Worm (Caenorhabditis elegans) whole organism, L1 larva: ENCODE measurements around the gene T19D12.4.

Experiments used
- C16A3.4 ChIP-seq: fragments of 150-350 bp; optimal IDR thresholded peaks from 2 replicates; lab custom pipeline; 2014; ENCODE audit warnings: missing biosample characterization, missing genetic modification characterization
- C34B4.2 ChIP-seq: sonication (generic microtip); optimal IDR thresholded peaks from 2 replicates; lab custom pipeline; 2017; ENCODE audit warnings: mild to moderate bottlenecking, missing genetic modification characterization, missing compliant biosample characterization
- F16B12.6 ChIP-seq: fragments of 150-350 bp; optimal IDR thresholded peaks from 2 replicates; lab custom pipeline; 2014; ENCODE audit warnings: missing biosample characterization, missing genetic modification characterization
- Y116A8C.19 ChIP-seq: sonication (generic microtip); optimal IDR thresholded peaks from 2 replicates; lab custom pipeline; 2016; ENCODE audit warnings: missing compliant biosample characterization, missing genetic modification characterization, borderline replicate concordance
- aha-1 ChIP-seq: fragments of 150-350 bp; optimal IDR thresholded peaks from 2 replicates; lab custom pipeline; 2014; ENCODE audit warnings: missing biosample characterization, missing genetic modification characterization
- alr-1 ChIP-seq: fragments of 200-800 bp; sonication (Bioruptor generic); optimal IDR thresholded peaks from 2 replicates; lab custom pipeline; 2018; ENCODE audit warnings: borderline replicate concordance, mild to moderate bottlenecking, missing genetic modification characterization, missing compliant biosample characterization
- ama-1 ChIP-seq: fragments of 150-350 bp; optimal IDR thresholded peaks from 2 replicates; lab custom pipeline; 2014
- blmp-1 ChIP-seq: fragments of 150-350 bp; optimal IDR thresholded peaks from 2 replicates; lab custom pipeline; 2014; ENCODE audit warnings: missing biosample characterization, missing genetic modification characterization
- ceh-8 ChIP-seq: fragments of 200-800 bp; sonication (Bioruptor generic); optimal IDR thresholded peaks from 2 replicates; lab custom pipeline; 2018; ENCODE audit warnings: mild to moderate bottlenecking, missing genetic modification characterization, moderate library complexity, missing compliant biosample characterization
- ceh-82 ChIP-seq, 3 experiments: fragments of 150-350 bp in 1 of 3; sonication (generic microtip) in 2 of 3; optimal IDR thresholded peaks; 2 replicates each; lab custom pipeline; 2014 to 2017; ENCODE audit warnings: missing biosample characterization in 3 of 3, missing genetic modification characterization in 3 of 3
- dpl-1 ChIP-seq, 3 experiments: fragments of 150-350 bp in 2 of 3; sonication (generic microtip) in 1 of 3; optimal IDR thresholded peaks; 2 replicates each; lab custom pipeline; 2014 to 2017; ENCODE audit warnings: missing biosample characterization in 3 of 3, missing genetic modification characterization in 3 of 3, missing genetic modification reagents in 3 of 3
- efl-1 ChIP-seq, 4 experiments: fragments of 150-350 bp; optimal IDR thresholded peaks in 3 of 4; peaks in 1 of 4; 1 replicate in 1 of 4; 2 replicates in 3 of 4; lab custom pipeline; 2014; ENCODE audit warnings: missing biosample characterization in 2 of 4, missing genetic modification characterization in 2 of 4, missing genetic modification reagents in 2 of 4
- egl-13 ChIP-seq: sonication (generic microtip); optimal IDR thresholded peaks from 2 replicates; lab custom pipeline; 2016; ENCODE audit warnings: missing genotype, missing genetic modification reagents, missing genetic modification characterization, missing compliant biosample characterization
- fkh-10 ChIP-seq: sonication (generic microtip); optimal IDR thresholded peaks from 2 replicates; lab custom pipeline; 2017; ENCODE audit warnings: missing biosample characterization, missing genetic modification reagents, missing genetic modification characterization
- fos-1 ChIP-seq: fragments of 150-350 bp; optimal IDR thresholded peaks from 2 replicates; lab custom pipeline; 2014; ENCODE audit warnings: missing biosample characterization, missing genetic modification characterization
- grh-1 ChIP-seq: fragments of 200-800 bp; sonication (Bioruptor generic); IDR thresholded peaks from 2 replicates; pipeline ENCODE4 v1.3.6; 2022; ENCODE audit warnings: missing genetic modification reagents, missing genetic modification characterization, missing compliant biosample characterization
- hlh-17 ChIP-seq: fragments of 200-800 bp; sonication (Bioruptor generic); optimal IDR thresholded peaks from 2 replicates; lab custom pipeline; 2018; ENCODE audit warnings: missing genetic modification characterization, mild to moderate bottlenecking, missing compliant biosample characterization, moderate library complexity, borderline replicate concordance
- irx-1 ChIP-seq: sonication (generic microtip); optimal IDR thresholded peaks from 2 replicates; lab custom pipeline; 2016; ENCODE audit warnings: missing genetic modification characterization, missing compliant biosample characterization
- isw-1 ChIP-seq: fragments of 200-800 bp; sonication (Bioruptor generic); IDR thresholded peaks from 2 replicates; pipeline ENCODE4 v1.3.6; 2022; ENCODE audit warnings: missing genetic modification characterization, missing compliant biosample characterization
- jun-1 ChIP-seq: fragments of 150-350 bp; optimal IDR thresholded peaks from 2 replicates; lab custom pipeline; 2014; ENCODE audit warnings: missing biosample characterization, missing genetic modification reagents, missing genetic modification characterization
- lin-13 ChIP-seq: fragments of 150-350 bp; optimal IDR thresholded peaks from 2 replicates; lab custom pipeline; 2014; ENCODE audit warnings: missing biosample characterization, missing genetic modification reagents, missing genetic modification characterization
- lin-14 ChIP-seq: fragments of 200-800 bp; sonication (Bioruptor generic); optimal IDR thresholded peaks from 2 replicates; lab custom pipeline; 2018; ENCODE audit warnings: mild to moderate bottlenecking, missing genetic modification characterization, moderate library complexity, missing compliant biosample characterization
- lin-35 ChIP-seq, 2 experiments: fragments of 150-350 bp; optimal IDR thresholded peaks; 2 replicates each; lab custom pipeline; 2014; ENCODE audit warnings: missing biosample characterization in 2 of 2, missing genetic modification characterization in 2 of 2, missing genetic modification reagents in 2 of 2
- mab-9 ChIP-seq: fragments of 200-800 bp; sonication (Bioruptor generic); IDR thresholded peaks from 2 replicates; pipeline ENCODE4 v1.3.6; 2022; ENCODE audit warnings: missing genetic modification reagents, missing genetic modification characterization, missing compliant biosample characterization
- mdl-1 ChIP-seq, 2 experiments: fragments of 150-350 bp; optimal IDR thresholded peaks; 2 replicates each; lab custom pipeline; 2014 to 2017; ENCODE audit warnings: missing biosample characterization in 2 of 2, missing genetic modification characterization in 2 of 2, inconsistent platforms in 1 of 2
- mep-1 ChIP-seq: fragments of 150-350 bp; optimal IDR thresholded peaks from 2 replicates; lab custom pipeline; 2014; ENCODE audit warnings: missing biosample characterization, missing genetic modification characterization
- nhr-19 ChIP-seq: fragments of 200-800 bp; sonication (Bioruptor generic); conservative IDR thresholded peaks from 2 replicates; pipeline ENCODE4 v1.3.6; 2022; ENCODE audit warnings: missing genetic modification characterization, missing compliant biosample characterization
- nhr-20 ChIP-seq: sonication (generic microtip); optimal IDR thresholded peaks from 2 replicates; lab custom pipeline; 2016; ENCODE audit warnings: mild to moderate bottlenecking, missing genetic modification characterization, missing compliant biosample characterization
- nhr-237 ChIP-seq: fragments of 150-350 bp; optimal IDR thresholded peaks from 2 replicates; lab custom pipeline; 2014; ENCODE audit warnings: missing biosample characterization, missing genetic modification characterization
- nhr-71 ChIP-seq: sonication (generic microtip); optimal IDR thresholded peaks from 2 replicates; lab custom pipeline; 2016; ENCODE audit warnings: mild to moderate bottlenecking, missing genetic modification characterization, moderate library complexity, missing compliant biosample characterization
- nhr-76 ChIP-seq: sonication (generic microtip); optimal IDR thresholded peaks from 2 replicates; lab custom pipeline; 2017; ENCODE audit warnings: missing biosample characterization, missing genetic modification characterization
- nhr-85 ChIP-seq: sonication (generic microtip); peaks from one replicate; lab custom pipeline; 2016; ENCODE audit warnings: missing genetic modification characterization, inconsistent platforms, missing compliant biosample characterization
- pax-3 ChIP-seq: fragments of 200-800 bp; sonication (Bioruptor generic); optimal IDR thresholded peaks from 2 replicates; lab custom pipeline; 2018; ENCODE audit warnings: mild to moderate bottlenecking, missing genetic modification characterization, moderate library complexity, missing compliant biosample characterization
- skn-1 ChIP-seq: fragments of 150-350 bp; optimal IDR thresholded peaks from 2 replicates; lab custom pipeline; 2014; ENCODE audit warnings: missing biosample characterization, missing genetic modification characterization
- snpc-4 ChIP-seq: fragments of 150-350 bp; optimal IDR thresholded peaks from 2 replicates; lab custom pipeline; 2014; ENCODE audit warnings: missing biosample characterization, missing genetic modification characterization
- tbx-2 ChIP-seq: sonication (generic microtip); optimal IDR thresholded peaks from 2 replicates; lab custom pipeline; 2016; ENCODE audit warnings: missing genetic modification characterization, missing compliant biosample characterization
- tlp-1 ChIP-seq: fragments of 150-350 bp; optimal IDR thresholded peaks from 2 replicates; lab custom pipeline; 2014; ENCODE audit warnings: missing biosample characterization, missing genetic modification characterization
- unc-86 ChIP-seq: sonication (generic microtip); optimal IDR thresholded peaks from 2 replicates; lab custom pipeline; 2016; ENCODE audit warnings: missing genetic modification characterization, missing compliant biosample characterization
- vab-15 ChIP-seq: sonication (generic microtip); optimal IDR thresholded peaks from 2 replicates; lab custom pipeline; 2017; ENCODE audit warnings: missing genotype, mild to moderate bottlenecking, missing genetic modification characterization, missing compliant biosample characterization
- xbp-1 ChIP-seq: sonication (generic microtip); optimal IDR thresholded peaks from 2 replicates; lab custom pipeline; 2016; ENCODE audit warnings: missing genetic modification characterization, missing compliant biosample characterization
- zip-4 ChIP-seq: fragments of 200-800 bp; sonication (Bioruptor generic); optimal IDR thresholded peaks from 2 replicates; lab custom pipeline; 2018; ENCODE audit warnings: mild to moderate bottlenecking, missing genetic modification characterization, moderate library complexity, missing compliant biosample characterization

The T19D12.4 gene

DNA sequence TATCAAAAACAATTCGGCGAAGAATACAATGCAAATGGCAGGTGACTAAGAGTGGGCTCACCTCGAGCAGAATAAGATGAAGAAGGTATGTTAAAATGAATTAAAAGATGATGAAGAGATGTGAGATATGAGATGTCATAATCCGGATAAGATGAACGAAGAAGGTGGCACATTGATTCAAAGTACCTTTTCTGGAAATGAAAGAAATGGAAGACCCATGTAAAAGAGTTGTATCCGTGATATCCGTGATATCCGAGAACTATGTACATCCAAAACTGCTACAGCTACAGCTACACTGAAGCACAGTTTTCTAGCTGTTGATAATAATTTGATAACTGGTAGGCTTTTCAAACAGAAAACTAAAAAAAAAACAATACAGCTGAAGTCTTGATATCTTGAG lies 18.1 kb downstream of the T19D12.4 start, which contains the start of gene oig-8:
Gene oig-8 (minus strand): TSS at position 101 of the 400 bp plus-strand sequence.
- no peak for TF ChIP-seq nhr-85 (tag; lab: Kevin White, UChicago)
- no peak for TF ChIP-seq ceh-8
- TF ChIP-seq nhr-237, result no peak
- TF ChIP-seq grh-1, result no peak
- no peak for TF ChIP-seq lin-35 (GFP tag; optimal IDR thresholded peaks at IDR 0.05; lab: Kevin White, UChicago)
- no peak for TF ChIP-seq C34B4.2 (tag; lab: Kevin White, UChicago)
- no peak for TF ChIP-seq jun-1 (tag; lab: Kevin White, UChicago)
- TF ChIP-seq Y116A8C.19, result no peak
- no peak for TF ChIP-seq nhr-20
- TF ChIP-seq vab-15 (tag; lab: Kevin White, UChicago), result no peak
- no peak for TF ChIP-seq mab-9 (GFP tag; lab: Robert Waterston, UW)
- TF ChIP-seq unc-86 (tag; lab: Kevin White, UChicago), result no peak
- no peak for TF ChIP-seq skn-1
- TF ChIP-seq nhr-76, result no peak
- TF ChIP-seq irx-1 (tag; lab: Kevin White, UChicago), result no peak
- TF ChIP-seq F16B12.6 (tag; lab: Kevin White, UChicago), result no peak
- no peak for TF ChIP-seq mep-1
- TF ChIP-seq C16A3.4 (tag; lab: Kevin White, UChicago), result no peak

DNA sequence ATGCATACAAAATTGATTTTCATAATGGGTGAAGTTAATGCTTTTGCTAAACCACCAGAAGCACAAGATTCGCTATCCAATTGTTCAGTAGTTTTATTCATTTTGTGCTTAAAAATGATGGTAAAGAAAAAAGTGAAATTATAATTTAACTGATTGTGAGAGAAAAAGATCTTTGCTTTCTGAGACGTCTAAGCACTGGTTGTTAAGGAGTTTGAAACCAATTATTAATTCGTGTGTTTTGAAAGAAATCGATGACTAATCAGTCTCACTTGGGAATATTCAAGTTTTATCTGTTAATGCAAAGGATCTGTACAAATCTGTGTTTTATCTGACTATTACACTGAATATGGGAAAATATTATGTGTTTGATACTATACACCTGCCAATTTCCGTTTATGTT lies 20.8 kb downstream of the T19D12.4 start, which contains the start of gene sra-26:
Gene sra-26 (minus strand): TSS at position 101 of the 400 bp plus-strand sequence.
- TF ChIP-seq mdl-1 (tag; optimal IDR thresholded peaks at IDR 0.05; lab: Kevin White, UChicago) (no peak), nhr-19 (GFP tag; lab: Robert Waterston, UW) (no peak), ceh-82 (tag; optimal IDR thresholded peaks at IDR 0.05; lab: Kevin White, UChicago) (no peak), Y116A8C.19 (no peak), efl-1 (optimal IDR thresholded peaks at IDR 0.05; lab: Kevin White, UChicago) (no peak), efl-1 (GFP tag; optimal IDR thresholded peaks at IDR 0.05 in 1 of 2; lab: Kevin White, UChicago) (no peak), fkh-10 (no peak), isw-1 (GFP tag; lab: Robert Waterston, UW) (no peak), nhr-71 (no peak), aha-1 (tag; lab: Kevin White, UChicago) (no peak), ama-1 (lab: Kevin White, UChicago) (no peak), mep-1 (no peak), blmp-1 (no peak), pax-3 (tag; lab: Kevin White, UChicago) (no peak), zip-4 (GFP tag; lab: Kevin White, UChicago) (no peak), fos-1 (tag; lab: Kevin White, UChicago) (no peak), hlh-17 (GFP tag; lab: Kevin White, UChicago) (no peak), xbp-1 (tag; lab: Kevin White, UChicago) (no peak), C16A3.4 (tag; lab: Kevin White, UChicago) (no peak), nhr-85 (tag; lab: Kevin White, UChicago) (no peak), lin-13 (GFP tag; lab: Kevin White, UChicago) (no peak)

- TF ChIP-seq lin-14 (GFP tag; lab: Kevin White, UChicago) (no peak), efl-1 (optimal IDR thresholded peaks at IDR 0.05; lab: Kevin White, UChicago) (no peak), efl-1 (GFP tag; optimal IDR thresholded peaks at IDR 0.05 in 1 of 2; lab: Kevin White, UChicago) (peak in 1 of 2 experiments; percentile 10)
Measured at ce11 chrII:6654284-6654683, 23.4 kb downstream of the T19D12.4 start, which contains the start of gene T19D12.9. T19D12.9 (minus strand) TSS chrII:6654384.

- TF ChIP-seq egl-13, result no peak
- no peak for TF ChIP-seq ceh-82 (tag; optimal IDR thresholded peaks at IDR 0.05; lab: Kevin White, UChicago)
- TF ChIP-seq alr-1, result no peak
- TF ChIP-seq snpc-4 (tag; lab: Kevin White, UChicago), result no peak
- no peak for TF ChIP-seq skn-1
- no peak for TF ChIP-seq tbx-2 (tag; lab: Kevin White, UChicago)
- no peak for TF ChIP-seq irx-1 (tag; lab: Kevin White, UChicago)
- no peak for TF ChIP-seq mep-1
- TF ChIP-seq tlp-1 (tag; lab: Kevin White, UChicago), result no peak
- TF ChIP-seq dpl-1 (GFP tag; optimal IDR thresholded peaks at IDR 0.05; lab: Kevin White, UChicago), result no peak
Measured at ce11 chrII:6658766-6659165, 27.9 kb downstream of the T19D12.4 start, which contains the start of gene T19D12.10. T19D12.10 (minus strand) TSS chrII:6658866.
